Worm (Caenorhabditis elegans) whole organism, dauer: ENCODE data around the gene str-177.

ENCODE experiments used
- unc-62 ChIP-seq: sonication (generic microtip); optimal IDR thresholded peaks from 2 replicates; lab custom pipeline; 2017; ENCODE audit warnings: missing biosample characterization, missing genetic modification reagents, missing genetic modification characterization

The str-177 gene

DNA sequence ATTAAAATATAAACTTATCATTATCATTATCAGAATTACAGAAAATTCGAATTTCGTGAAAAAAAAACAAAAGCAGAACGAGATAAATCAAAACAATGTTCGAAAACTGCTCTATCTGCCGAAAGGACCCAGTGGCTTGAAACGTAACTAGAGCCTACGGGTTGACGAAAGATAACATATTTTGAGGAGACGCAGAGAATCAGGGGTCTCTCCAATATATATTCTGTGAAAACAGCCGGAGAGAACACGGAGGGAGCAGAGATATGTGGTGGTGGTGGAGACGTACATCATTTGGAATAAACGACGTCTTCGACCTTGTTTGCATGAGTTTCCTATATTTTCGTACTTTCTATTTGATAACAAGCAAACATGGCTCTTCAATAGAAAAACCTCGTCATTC, 10.1 kb upstream of the str-177 start:
- TF ChIP-seq unc-62 (GFP tag; lab: Kevin White, UChicago) = no peak

DNA sequence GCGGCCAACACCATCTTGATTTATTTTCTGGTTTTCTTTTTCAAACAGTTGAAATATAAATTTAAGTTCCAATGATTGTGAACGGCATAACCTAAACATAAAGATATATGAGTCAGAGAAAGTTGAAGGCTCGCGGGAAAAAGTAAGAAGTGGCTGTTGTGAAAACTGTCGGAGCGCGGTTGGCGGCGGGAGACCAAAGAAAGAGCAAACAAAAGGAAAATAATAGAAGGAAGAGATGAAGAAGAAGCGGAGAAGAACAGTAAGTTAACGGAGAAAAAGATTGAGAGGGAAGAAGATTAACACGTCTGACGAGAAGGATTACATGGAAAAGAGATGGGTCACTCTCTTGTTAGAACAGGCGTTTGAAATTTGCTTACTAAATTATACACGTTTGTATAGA, 8.6 kb upstream of the str-177 start, which contains the start of gene inx-10:
TSS of gene inx-10 (minus strand) at position 101 of the 400 bp plus-strand sequence.
- no peak for TF ChIP-seq unc-62 (GFP tag; lab: Kevin White, UChicago)

DNA sequence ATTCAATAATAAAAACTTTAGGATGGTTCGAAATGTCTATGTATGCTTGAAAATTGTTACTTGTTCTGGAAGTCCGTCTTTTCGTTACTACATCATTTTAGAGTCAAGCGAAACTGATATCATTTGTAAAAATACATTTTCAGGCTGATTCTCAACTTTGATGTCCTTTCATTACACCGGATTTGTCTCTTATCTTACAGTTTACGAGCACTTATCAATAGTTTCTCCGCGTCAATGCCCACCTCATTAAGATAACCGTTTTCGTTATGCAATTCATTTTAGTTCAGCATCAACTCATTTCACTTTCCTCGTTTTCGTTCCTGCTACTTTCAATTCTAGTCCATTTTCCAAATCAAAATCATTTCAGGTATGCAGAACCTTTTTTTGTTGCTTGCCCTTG, 3.9 kb upstream of the str-177 start, which contains the start of gene asp-2:
TSS of gene asp-2 (plus strand) at position 368 of the 400 bp plus-strand sequence.
- no peak for TF ChIP-seq unc-62 (GFP tag; lab: Kevin White, UChicago)

ce11 chrV:9197121-9197520, 1.7 kb downstream of the str-177 start, which contains the start of gene C24B5.4:
Gene C24B5.4, minus strand, starts transcription at chrV:9197326.
- TF ChIP-seq unc-62 (GFP tag; lab: Kevin White, UChicago) = no peak

- TF ChIP-seq unc-62 (GFP tag; lab: Kevin White, UChicago) = no peak
Observed at ce11 chrV:9194055-9194454, 4.7 kb downstream of the str-177 start.

DNA sequence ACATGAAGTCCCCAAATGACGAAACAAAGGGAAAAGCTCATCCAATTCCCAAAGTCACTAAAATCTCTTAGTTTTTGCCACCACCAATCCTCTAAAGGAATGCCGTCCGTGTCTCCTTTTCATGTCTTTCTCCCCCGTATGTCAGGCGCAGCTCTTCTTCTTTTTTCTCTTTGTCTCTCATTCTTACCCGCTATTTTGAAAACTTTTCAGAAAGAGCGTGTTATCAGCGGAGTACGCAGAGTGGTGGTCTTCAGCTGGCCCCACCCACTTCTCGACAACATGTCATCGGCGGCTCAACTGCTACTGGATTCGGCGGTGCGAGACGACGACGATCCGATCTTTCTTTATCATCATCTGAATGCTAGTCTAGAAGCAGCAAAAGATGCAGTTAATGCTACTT, 7.4 kb downstream of the str-177 start, which contains the start of gene sphr-1:
TSS of gene sphr-1 (plus strand) at position 205 of the 400 bp plus-strand sequence.
- TF ChIP-seq unc-62 (GFP tag; lab: Kevin White, UChicago) = no peak

DNA sequence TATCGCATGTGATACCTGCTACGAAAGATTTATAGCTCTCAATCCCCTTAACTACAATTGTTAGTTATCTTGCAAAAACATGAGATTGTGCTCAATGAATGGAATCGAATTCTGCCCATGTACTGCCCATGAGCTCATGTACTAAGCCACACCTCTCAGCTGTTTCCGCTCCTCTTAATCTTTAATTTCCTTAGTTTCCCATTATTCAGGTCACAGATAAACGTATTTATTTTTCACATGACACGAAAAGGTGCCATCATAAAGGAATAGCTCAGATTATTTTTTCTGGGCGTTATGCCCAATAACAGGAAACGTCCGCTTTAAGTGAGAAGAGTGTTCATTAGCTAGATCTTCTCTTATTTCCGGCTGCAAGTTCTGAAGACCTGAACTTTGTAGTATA, 12.8 kb downstream of the str-177 start:
- no peak for TF ChIP-seq unc-62 (GFP tag; lab: Kevin White, UChicago)

- TF ChIP-seq unc-62 (GFP tag; lab: Kevin White, UChicago) = no peak
Observed at ce11 chrV:9183718-9184441, 14.9 kb downstream of the str-177 start.

DNA sequence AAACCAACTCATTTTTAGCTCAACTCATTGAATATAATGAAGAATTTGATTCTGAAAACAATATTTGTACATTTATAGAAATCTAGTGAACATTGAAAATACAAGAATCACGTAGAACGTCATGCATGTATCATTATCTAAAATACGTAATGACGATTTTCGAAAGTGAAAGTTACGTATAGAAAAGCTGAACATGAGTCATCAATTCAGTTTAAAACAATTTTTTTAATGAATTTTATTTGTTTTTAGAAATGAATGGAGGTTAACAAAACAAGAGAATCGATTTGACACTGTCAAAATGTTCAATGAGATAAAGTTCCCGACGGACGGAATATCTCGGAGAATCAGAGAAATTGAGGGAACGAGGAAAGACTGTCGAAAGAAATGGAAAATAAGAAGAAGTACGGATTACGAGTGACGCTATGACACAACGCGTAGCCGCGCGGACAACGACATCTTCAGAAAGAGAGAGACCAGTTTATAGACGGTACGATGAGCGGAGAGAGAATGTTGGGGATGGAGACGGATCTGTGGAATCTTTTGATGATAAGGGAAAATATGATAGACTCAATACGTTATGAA, 17.0 kb downstream of the str-177 start, which contains the start of gene ptr-1:
TSS of gene ptr-1 (minus strand) at position 51 of the 582 bp plus-strand sequence.
- no peak for TF ChIP-seq unc-62 (GFP tag; lab: Kevin White, UChicago)

DNA sequence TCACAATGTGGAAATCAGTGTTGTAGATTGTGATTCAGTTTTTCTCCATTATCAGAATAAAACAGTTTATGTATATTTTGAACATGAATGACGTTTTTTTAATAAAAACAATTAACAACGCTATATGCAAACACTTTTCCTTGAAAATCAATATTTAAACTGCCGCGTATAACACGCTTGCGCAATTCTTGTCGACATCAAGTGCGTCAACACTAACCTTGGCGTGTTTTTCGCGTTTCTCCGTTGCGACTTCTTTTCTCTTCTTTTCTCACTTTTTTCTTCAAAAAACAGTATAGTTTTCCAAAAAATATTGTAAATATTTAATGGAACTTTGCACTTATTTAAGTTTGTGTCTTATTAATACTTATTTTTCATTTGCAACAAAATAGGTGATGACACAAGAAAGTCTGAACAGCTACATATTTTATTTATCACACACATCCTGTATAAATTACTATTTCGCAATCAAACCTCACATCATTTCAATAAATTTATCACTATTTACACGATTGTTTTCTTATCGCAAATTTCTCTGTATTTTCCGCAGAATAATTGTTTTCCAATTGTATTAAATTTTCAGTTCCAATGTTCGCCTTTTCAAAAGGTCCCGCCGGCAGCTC, 23.5 kb downstream of the str-177 start, which contains the start of gene spas-1:
TSS of gene spas-1 (plus strand) at position 572 of the 620 bp plus-strand sequence.
- TF ChIP-seq unc-62 (GFP tag; lab: Kevin White, UChicago) = no peak

ce11 chrV:9173789-9174188, 25.0 kb downstream of the str-177 start, which contains the start of gene pqn-16:
Gene pqn-16, plus strand, starts transcription at chrV:9174089.
- no peak for TF ChIP-seq unc-62 (GFP tag; lab: Kevin White, UChicago)

DNA sequence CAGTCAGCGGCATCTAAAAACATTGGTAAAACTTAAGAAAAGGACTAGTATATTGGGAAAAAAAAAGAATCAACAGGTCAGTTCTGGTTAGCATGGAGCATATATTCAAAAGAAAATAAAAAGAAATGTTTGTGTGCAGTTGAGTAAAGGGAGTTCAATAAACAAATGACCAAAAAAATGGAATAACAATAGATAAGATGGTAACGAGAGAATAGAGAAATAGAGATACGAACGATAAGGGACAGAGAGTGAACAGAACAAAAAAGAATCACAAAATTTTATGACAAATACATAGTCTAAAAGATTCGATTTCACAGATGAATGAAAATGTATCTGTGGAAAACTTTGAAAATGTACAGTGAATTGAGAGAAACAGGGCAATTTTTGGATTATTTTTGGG, 25.8 kb downstream of the str-177 start, which contains the start of gene gad-3:
TSS of gene gad-3 (minus strand) at position 17 of the 400 bp plus-strand sequence.
- TF ChIP-seq unc-62 (GFP tag; lab: Kevin White, UChicago) = no peak

DNA sequence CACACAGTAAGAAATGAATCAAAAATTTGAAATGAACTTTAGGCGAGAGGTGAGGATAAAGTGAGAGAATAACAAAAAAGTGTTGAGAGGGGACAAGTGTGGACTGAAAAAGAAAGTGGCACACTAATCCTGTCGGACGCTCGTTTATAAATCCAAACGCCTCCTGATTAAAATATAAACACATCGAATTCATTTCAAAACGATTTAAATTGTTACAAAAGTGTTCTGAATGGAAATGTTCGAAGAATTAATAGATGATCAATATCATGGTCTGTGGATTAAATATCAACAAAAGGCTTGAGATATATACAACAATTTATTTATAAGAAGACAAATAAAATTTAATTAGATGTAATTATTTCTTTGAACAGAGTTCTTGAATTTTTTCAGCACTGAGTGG, 30.7 kb downstream of the str-177 start, which contains the start of gene B0222.11:
TSS of gene B0222.11 (minus strand) at position 101 of the 400 bp plus-strand sequence.
- TF ChIP-seq unc-62 (GFP tag; lab: Kevin White, UChicago) = no peak

DNA sequence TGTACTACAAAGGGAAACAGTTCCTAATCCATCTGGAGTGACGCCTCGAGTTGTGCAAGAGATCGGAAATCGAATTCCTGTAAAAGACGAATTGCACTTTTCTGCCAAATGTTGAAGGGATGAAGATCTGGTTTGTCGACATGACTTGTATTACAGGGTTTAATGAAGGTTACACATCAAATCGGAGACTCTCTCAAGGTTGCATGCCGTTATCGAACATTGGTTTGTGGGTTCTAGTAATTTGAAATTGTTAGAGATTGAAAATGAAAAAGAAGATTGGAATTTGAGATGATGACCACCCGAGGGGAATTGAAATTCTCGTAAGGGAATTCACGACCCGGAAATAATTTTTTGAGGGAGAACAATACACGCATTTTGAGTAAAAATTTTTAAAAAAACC, 32.5 kb downstream of the str-177 start:
- no peak for TF ChIP-seq unc-62 (GFP tag; lab: Kevin White, UChicago)

- TF ChIP-seq unc-62 (GFP tag; lab: Kevin White, UChicago) = no peak
Observed at ce11 chrV:9165073-9165699, 33.6 kb downstream of the str-177 start, which contains the start of gene col-10. Gene col-10, minus strand, starts transcription at chrV:9165307.
